Worm (Caenorhabditis elegans): ENCODE measurements around the gene slc-9B.1.

slc-9B.1 gene

DNA sequence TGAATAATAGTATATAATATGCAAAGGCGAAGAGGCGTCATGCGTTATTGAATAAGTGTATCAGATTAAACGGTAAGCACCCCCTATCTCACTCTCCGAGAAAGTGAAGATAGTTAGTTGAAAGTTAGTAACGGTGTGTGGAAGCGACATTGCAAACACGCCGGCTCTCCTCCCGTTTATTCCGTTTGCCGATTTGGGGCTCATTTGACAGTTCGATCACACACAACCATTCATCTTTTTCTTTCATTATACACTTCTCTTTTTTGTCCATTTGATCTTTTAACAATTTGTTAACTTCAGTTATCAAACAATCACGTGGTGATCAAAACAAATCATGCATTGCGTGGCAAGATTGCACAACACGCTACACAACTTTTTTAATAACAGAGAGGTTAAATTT is at the start of gene slc-9B.1:
slc-9B.1 (plus strand) TSS at position 301 of the 400 bp plus-strand sequence.
- no peak for TF ChIP-seq hmbx-1 (tag; optimal IDR thresholded peaks at IDR 0.05)

DNA sequence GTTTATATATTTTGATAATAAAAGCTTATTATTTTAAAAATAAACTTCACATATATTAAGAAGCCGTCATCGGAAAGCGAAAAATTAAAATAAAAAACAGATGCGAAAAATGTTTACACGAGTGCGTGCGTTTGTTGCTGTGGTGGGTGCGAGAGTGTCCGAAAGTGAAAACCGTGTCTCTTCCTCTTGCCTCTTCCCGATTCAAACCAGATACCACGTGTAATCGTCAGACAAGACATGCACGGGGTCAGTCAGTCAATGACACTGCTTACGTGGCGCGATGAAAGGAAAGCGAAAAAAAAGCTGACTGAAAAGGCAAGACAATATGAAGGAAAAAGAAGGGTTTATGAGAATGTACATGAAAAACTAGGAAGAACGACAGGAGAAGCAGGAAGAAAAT is 48.5 kb upstream of the slc-9B.1 start:
- no peak for TF ChIP-seq tra-4 (tag; optimal IDR thresholded peaks at IDR 0.05)
- no peak for TF ChIP-seq aly-1 (tag; optimal IDR thresholded peaks at IDR 0.05)
- no peak for TF ChIP-seq pes-1 (GFP tag; IDR thresholded peaks at IDR 0.05)
- no peak for TF ChIP-seq ama-1 (optimal IDR thresholded peaks at IDR 0.05)
- no peak for TF ChIP-seq ets-7 (tag; optimal IDR thresholded peaks at IDR 0.05)
- no peak for TF ChIP-seq ceh-36 (tag; optimal IDR thresholded peaks at IDR 0.05)
- TF ChIP-seq ceh-13 (GFP tag; optimal IDR thresholded peaks at IDR 0.05) = no peak
- TF ChIP-seq F13C5.2 (tag; optimal IDR thresholded peaks at IDR 0.05) = no peak
- no peak for TF ChIP-seq tbx-11 (GFP tag; IDR thresholded peaks at IDR 0.05)
- no peak for TF ChIP-seq hmbx-1 (tag; optimal IDR thresholded peaks at IDR 0.05)
- TF ChIP-seq hnd-1 (tag; optimal IDR thresholded peaks at IDR 0.05) = no peak
- no peak for TF ChIP-seq tbx-37 (GFP tag; conservative IDR thresholded peaks at IDR 0.05)
- TF ChIP-seq B0310.2 (tag; optimal IDR thresholded peaks at IDR 0.05) = no peak
- no peak for TF ChIP-seq sea-1 (GFP tag; conservative IDR thresholded peaks at IDR 0.05)
- no peak for TF ChIP-seq flt-1 (GFP tag; IDR thresholded peaks at IDR 0.05)
- TF ChIP-seq scrt-1 (GFP tag; IDR thresholded peaks at IDR 0.05) = no peak

DNA sequence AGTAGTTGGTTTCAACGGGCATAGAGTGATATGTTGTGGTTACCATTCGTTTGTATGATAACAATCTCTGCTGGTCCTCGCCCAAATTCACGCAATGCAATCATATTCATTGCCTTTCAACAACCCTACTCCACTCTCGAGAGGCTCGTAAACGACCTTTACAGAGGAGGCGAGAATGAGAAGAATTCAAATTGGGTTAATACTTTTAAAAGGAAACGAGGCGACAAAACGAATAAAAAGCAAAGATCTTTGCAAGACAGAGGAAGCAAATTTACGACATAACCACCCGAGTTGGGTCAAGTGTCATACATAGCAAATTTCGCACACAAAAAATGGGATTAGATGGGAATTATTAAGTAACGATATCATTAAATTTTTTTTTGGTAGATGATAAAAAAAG is 47.0 kb upstream of the slc-9B.1 start:
- TF ChIP-seq hmbx-1 (tag; optimal IDR thresholded peaks at IDR 0.05) = no peak
- no peak for TF ChIP-seq ama-1 (optimal IDR thresholded peaks at IDR 0.05)
- no peak for TF ChIP-seq B0310.2 (tag; optimal IDR thresholded peaks at IDR 0.05)
- no peak for TF ChIP-seq ets-7 (tag; optimal IDR thresholded peaks at IDR 0.05)
- no peak for TF ChIP-seq sea-1 (GFP tag; conservative IDR thresholded peaks at IDR 0.05)
- TF ChIP-seq tra-4 (tag; optimal IDR thresholded peaks at IDR 0.05) = no peak
- TF ChIP-seq hnd-1 (tag; optimal IDR thresholded peaks at IDR 0.05) = no peak
- no peak for TF ChIP-seq scrt-1 (GFP tag; IDR thresholded peaks at IDR 0.05)
- no peak for TF ChIP-seq ceh-36 (tag; optimal IDR thresholded peaks at IDR 0.05)
- TF ChIP-seq ceh-13 (GFP tag; optimal IDR thresholded peaks at IDR 0.05) = no peak
- TF ChIP-seq tbx-37 (GFP tag; conservative IDR thresholded peaks at IDR 0.05) = no peak
- TF ChIP-seq F13C5.2 (tag; optimal IDR thresholded peaks at IDR 0.05) = no peak
- no peak for TF ChIP-seq tbx-11 (GFP tag; IDR thresholded peaks at IDR 0.05)
- TF ChIP-seq flt-1 (GFP tag; IDR thresholded peaks at IDR 0.05) = no peak
- no peak for TF ChIP-seq hmg-4 (GFP tag; optimal IDR thresholded peaks at IDR 0.05)

DNA sequence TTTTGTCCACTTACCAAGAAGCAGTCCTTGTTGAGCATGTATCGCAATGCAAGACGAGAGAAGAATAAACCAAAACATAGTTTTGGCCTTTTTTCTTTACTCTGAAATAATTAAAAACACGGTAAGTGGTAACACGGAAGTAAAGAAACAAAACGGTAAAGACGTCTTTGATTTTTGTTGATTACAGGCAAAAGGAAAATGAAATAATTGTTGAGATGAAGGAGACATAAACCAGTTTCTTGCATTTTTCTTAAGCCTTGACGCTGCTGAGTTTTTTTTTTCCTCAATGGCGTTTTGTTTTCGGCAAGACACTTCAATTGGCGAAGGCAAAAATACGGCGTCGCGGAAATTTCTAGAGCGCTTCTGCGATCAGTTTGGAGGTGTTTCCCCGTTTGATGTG is 42.6 kb upstream of the slc-9B.1 start, which contains the start of gene zipt-13:
zipt-13 (minus strand) TSS at position 101 of the 400 bp plus-strand sequence.
- TF ChIP-seq F13C5.2 (tag; optimal IDR thresholded peaks at IDR 0.05) (no peak), hnd-1 (tag; optimal IDR thresholded peaks at IDR 0.05) (no peak), sea-1 (GFP tag; conservative IDR thresholded peaks at IDR 0.05) (no peak), hmg-4 (GFP tag; optimal IDR thresholded peaks at IDR 0.05) (no peak), scrt-1 (GFP tag; IDR thresholded peaks at IDR 0.05) (no peak), aly-1 (tag; optimal IDR thresholded peaks at IDR 0.05) (no peak), ceh-13 (GFP tag; optimal IDR thresholded peaks at IDR 0.05) (no peak), tbx-37 (GFP tag; conservative IDR thresholded peaks at IDR 0.05) (no peak), tbx-11 (GFP tag; IDR thresholded peaks at IDR 0.05) (no peak), hmbx-1 (tag; optimal IDR thresholded peaks at IDR 0.05) (no peak), flt-1 (GFP tag; IDR thresholded peaks at IDR 0.05) (no peak)

DNA sequence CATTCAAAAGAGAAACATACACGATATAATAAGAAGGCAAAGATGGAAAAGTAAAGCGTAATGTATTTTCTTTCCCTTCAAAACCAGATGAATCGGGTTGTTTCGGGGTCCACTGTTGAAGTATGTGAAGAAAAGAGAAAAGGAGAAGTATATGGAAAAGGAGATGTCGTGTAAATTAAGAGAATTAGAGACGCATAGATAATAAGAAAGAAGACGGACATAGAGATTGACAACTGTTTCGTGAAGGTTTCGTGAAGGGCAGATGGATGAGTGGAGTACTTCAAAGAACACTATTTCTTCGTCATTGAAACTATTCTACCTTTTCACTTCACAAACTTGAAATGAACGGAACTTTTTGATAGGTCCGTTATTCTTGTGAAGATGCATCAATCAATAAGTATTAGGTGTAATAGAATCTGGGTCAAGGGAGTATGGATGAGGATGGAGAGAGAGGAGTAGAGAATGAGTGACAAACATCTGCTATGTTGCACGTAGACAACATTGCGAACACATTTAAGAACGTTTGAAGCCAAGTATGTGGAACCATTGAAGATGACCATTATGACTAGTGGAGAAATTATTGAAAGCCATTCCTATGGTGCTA is 41.2 kb upstream of the slc-9B.1 start:
- no peak for TF ChIP-seq sea-1 (GFP tag; conservative IDR thresholded peaks at IDR 0.05)
- no peak for TF ChIP-seq ets-7 (tag; optimal IDR thresholded peaks at IDR 0.05)
- TF ChIP-seq F13C5.2 (tag; optimal IDR thresholded peaks at IDR 0.05) = no peak
- no peak for TF ChIP-seq pes-1 (GFP tag; IDR thresholded peaks at IDR 0.05)
- no peak for TF ChIP-seq B0310.2 (tag; optimal IDR thresholded peaks at IDR 0.05)
- no peak for TF ChIP-seq ceh-13 (GFP tag; optimal IDR thresholded peaks at IDR 0.05)

DNA sequence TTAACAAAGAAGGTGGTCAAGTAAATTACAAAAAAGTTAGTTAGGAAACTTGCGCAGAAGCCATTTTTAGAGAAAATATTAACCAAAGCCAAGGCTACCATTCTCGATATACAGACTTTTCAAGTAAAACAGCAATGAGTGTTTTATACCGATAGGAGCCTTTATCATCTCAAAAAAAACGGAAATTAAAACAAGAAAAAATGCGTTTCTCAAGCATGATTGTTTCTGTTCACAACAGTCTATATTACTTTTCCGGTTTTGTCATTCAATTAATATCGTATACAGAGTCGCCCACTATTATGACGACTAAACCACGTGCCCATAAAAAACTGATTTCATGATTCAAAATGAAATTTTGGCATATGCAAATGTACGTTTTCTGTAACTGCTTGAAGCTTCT is 38.5 kb upstream of the slc-9B.1 start, which contains the start of gene str-74:
str-74 (minus strand) TSS at position 101 of the 400 bp plus-strand sequence.
- TF ChIP-seq flt-1 (GFP tag; IDR thresholded peaks at IDR 0.05) = no peak
- no peak for TF ChIP-seq ama-1 (optimal IDR thresholded peaks at IDR 0.05)
- TF ChIP-seq ceh-13 (GFP tag; optimal IDR thresholded peaks at IDR 0.05) = no peak
- no peak for TF ChIP-seq aly-1 (tag; optimal IDR thresholded peaks at IDR 0.05)
- no peak for TF ChIP-seq hnd-1 (tag; optimal IDR thresholded peaks at IDR 0.05)
- TF ChIP-seq pes-1 (GFP tag; IDR thresholded peaks at IDR 0.05) = no peak
- no peak for TF ChIP-seq tra-4 (tag; optimal IDR thresholded peaks at IDR 0.05)
- TF ChIP-seq ets-7 (tag; optimal IDR thresholded peaks at IDR 0.05) = no peak
- no peak for TF ChIP-seq F13C5.2 (tag; optimal IDR thresholded peaks at IDR 0.05)
- no peak for TF ChIP-seq ceh-36 (tag; optimal IDR thresholded peaks at IDR 0.05)
- TF ChIP-seq scrt-1 (GFP tag; IDR thresholded peaks at IDR 0.05) = no peak
- TF ChIP-seq B0310.2 (tag; optimal IDR thresholded peaks at IDR 0.05) = no peak

DNA sequence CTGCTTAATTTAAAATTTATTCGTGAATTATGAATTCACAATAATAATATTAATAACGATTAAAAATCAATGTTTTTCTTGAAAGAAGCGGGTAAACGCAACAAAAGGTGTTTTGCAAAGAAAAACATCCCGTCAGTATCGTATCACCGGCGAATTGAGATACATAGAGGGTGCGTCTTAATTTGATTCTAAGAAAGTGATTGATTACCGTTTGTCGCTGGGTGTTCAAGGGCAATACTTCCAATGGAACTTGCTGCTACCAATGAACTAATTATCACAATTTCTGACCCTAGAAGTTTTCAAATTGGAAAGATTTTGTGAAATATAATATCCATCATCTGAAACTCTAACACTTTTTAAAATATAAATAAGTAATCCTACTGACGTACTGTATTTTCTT is 33.8 kb upstream of the slc-9B.1 start:
- no peak for TF ChIP-seq tbx-11 (GFP tag; IDR thresholded peaks at IDR 0.05)
- no peak for TF ChIP-seq ets-7 (tag; optimal IDR thresholded peaks at IDR 0.05)
- TF ChIP-seq pes-1 (GFP tag; IDR thresholded peaks at IDR 0.05) = no peak
- TF ChIP-seq B0310.2 (tag; optimal IDR thresholded peaks at IDR 0.05) = no peak
- TF ChIP-seq hnd-1 (tag; optimal IDR thresholded peaks at IDR 0.05) = no peak
- TF ChIP-seq hmg-4 (GFP tag; optimal IDR thresholded peaks at IDR 0.05) = no peak
- no peak for TF ChIP-seq hmbx-1 (tag; optimal IDR thresholded peaks at IDR 0.05)
- TF ChIP-seq flt-1 (GFP tag; IDR thresholded peaks at IDR 0.05) = no peak
- no peak for TF ChIP-seq ama-1 (optimal IDR thresholded peaks at IDR 0.05)
- no peak for TF ChIP-seq tbx-37 (GFP tag; conservative IDR thresholded peaks at IDR 0.05)
- TF ChIP-seq F13C5.2 (tag; optimal IDR thresholded peaks at IDR 0.05) = no peak

DNA sequence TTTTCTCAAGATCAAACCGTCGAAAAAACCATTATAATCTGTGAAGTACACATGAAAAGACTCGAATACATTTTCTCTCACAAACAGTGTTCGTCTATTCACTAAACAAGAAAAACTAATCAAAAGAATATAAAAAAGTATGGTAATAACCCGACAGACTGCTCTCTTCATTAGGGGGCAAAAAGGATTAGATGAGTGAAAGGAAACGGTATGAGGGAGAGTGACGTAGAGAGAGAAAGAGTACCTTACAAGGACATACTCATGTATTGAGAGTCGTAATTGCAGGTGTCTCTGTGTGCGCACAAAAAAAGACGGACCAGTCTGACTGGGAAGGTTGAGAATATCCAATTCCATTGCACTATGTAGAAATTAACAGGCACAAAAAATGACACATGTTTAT is 29.7 kb upstream of the slc-9B.1 start:
- TF ChIP-seq ceh-36 (tag; optimal IDR thresholded peaks at IDR 0.05) (no peak), B0310.2 (tag; optimal IDR thresholded peaks at IDR 0.05) (no peak), tra-4 (tag; optimal IDR thresholded peaks at IDR 0.05) (no peak), ama-1 (optimal IDR thresholded peaks at IDR 0.05) (no peak), scrt-1 (GFP tag; IDR thresholded peaks at IDR 0.05) (no peak), sea-1 (GFP tag; conservative IDR thresholded peaks at IDR 0.05) (no peak), hnd-1 (tag; optimal IDR thresholded peaks at IDR 0.05) (no peak), pes-1 (GFP tag; IDR thresholded peaks at IDR 0.05) (no peak), hmbx-1 (tag; optimal IDR thresholded peaks at IDR 0.05) (no peak), hmg-4 (GFP tag; optimal IDR thresholded peaks at IDR 0.05) (no peak)

Measured in whole organism, early embryonic.